Fruit fly (Drosophila melanogaster) whole organism, embryonic: ENCODE results near the gene Ank.

Experiments
- Ada2b ChIP-seq: fragments of 200-800 bp; sonication (Bioruptor generic); IDR thresholded peaks from 2 replicates; pipeline ENCODE4 v1.3.6; 2022; ENCODE audit warnings: missing biosample characterization, missing genetic modification characterization
- B-H2 ChIP-seq: fragments of 200-800 bp; sonication (Bioruptor generic); optimal IDR thresholded peaks from 2 replicates; lab custom pipeline; 2018; ENCODE audit warnings: missing biosample characterization, mild to moderate bottlenecking, missing genetic modification characterization
- CG12391 ChIP-seq: fragments of 200-800 bp; sonication (Bioruptor generic); optimal IDR thresholded peaks from 3 replicates; lab custom pipeline; 2018; ENCODE audit warnings: missing biosample characterization, mild to moderate bottlenecking, missing genetic modification characterization, moderate library complexity
- CG12769 ChIP-seq: fragments of 200-800 bp; sonication (Bioruptor generic); optimal IDR thresholded peaks from 2 replicates; lab custom pipeline; 2019; ENCODE audit warnings: missing biosample characterization, mild to moderate bottlenecking, missing genetic modification characterization, moderate library complexity
- CG13123 ChIP-seq: fragments of 200-800 bp; sonication (Bioruptor generic); optimal IDR thresholded peaks from 2 replicates; lab custom pipeline; 2016; ENCODE audit warnings: missing biosample characterization, missing genetic modification characterization
- CG13894 ChIP-seq: fragments of 200-800 bp; sonication (Bioruptor generic); optimal IDR thresholded peaks from 3 replicates; lab custom pipeline; 2018; ENCODE audit warnings: missing biosample characterization, mild to moderate bottlenecking, missing genetic modification characterization, moderate library complexity
- CG14860 ChIP-seq: fragments of 200-800 bp; sonication (Bioruptor generic); IDR thresholded peaks from 3 replicates; pipeline ENCODE4 v1.3.6; 2022; ENCODE audit warnings: missing biosample characterization, missing genetic modification characterization; ENCODE audit not compliant: partially characterized antibody
- CG17385 ChIP-seq: fragments of 200-800 bp; sonication (Bioruptor generic); optimal IDR thresholded peaks from 3 replicates; lab custom pipeline; 2018; ENCODE audit warnings: missing biosample characterization, mild to moderate bottlenecking, missing genetic modification characterization
- CG2199 ChIP-seq: fragments of 200-800 bp; sonication (Bioruptor generic); IDR thresholded peaks from 3 replicates; pipeline ENCODE4 v1.3.6; 2022; ENCODE audit warnings: missing biosample characterization, missing genetic modification characterization
- CG30020 ChIP-seq: fragments of 200-800 bp; optimal IDR thresholded peaks from 2 replicates; lab custom pipeline; 2019; ENCODE audit warnings: missing biosample characterization, mild to moderate bottlenecking, missing genetic modification characterization, moderate library complexity
- CG4404 ChIP-seq: fragments of 200-800 bp; sonication (Bioruptor generic); IDR thresholded peaks from 2 replicates; pipeline ENCODE4 v1.3.6; 2022; ENCODE audit warnings: missing biosample characterization, missing genetic modification characterization
- CG4854 ChIP-seq: fragments of 200-800 bp; sonication (Bioruptor generic); optimal IDR thresholded peaks from 2 replicates; lab custom pipeline; 2016; ENCODE audit warnings: missing biosample characterization, missing genetic modification characterization, inconsistent platforms
- CG7745 ChIP-seq: fragments of 200-800 bp; sonication (Bioruptor generic); optimal IDR thresholded peaks from 2 replicates; lab custom pipeline; 2018; ENCODE audit warnings: missing biosample characterization, mild to moderate bottlenecking, missing genetic modification characterization, moderate library complexity
- CG7839 ChIP-seq: fragments of 200-800 bp; sonication (Bioruptor generic); optimal IDR thresholded peaks from 3 replicates; lab custom pipeline; 2018; ENCODE audit warnings: missing biosample characterization, mild to moderate bottlenecking, missing genetic modification characterization, moderate library complexity
- D19A ChIP-seq: fragments of 200-800 bp; optimal IDR thresholded peaks from 3 replicates; lab custom pipeline; 2019; ENCODE audit warnings: missing biosample characterization, mild to moderate bottlenecking, missing genetic modification characterization, moderate library complexity
- Ets65A ChIP-seq: fragments of 200-800 bp; sonication (Bioruptor generic); peaks from one replicate; lab custom pipeline; 2016; ENCODE audit warnings: missing biosample characterization, missing genetic modification characterization
- H15 ChIP-seq: fragments of 200-800 bp; sonication (Bioruptor generic); IDR thresholded peaks from 3 replicates; pipeline ENCODE4 v1.3.6; 2022; ENCODE audit warnings: missing biosample characterization, missing genetic modification characterization
- Hey ChIP-seq: fragments of 200-800 bp; sonication (Bioruptor generic); optimal IDR thresholded peaks from 3 replicates; lab custom pipeline; 2018; ENCODE audit warnings: missing biosample characterization, mild to moderate bottlenecking, missing genetic modification characterization
- Hr3 ChIP-seq: fragments of 200-800 bp; sonication (Bioruptor generic); optimal IDR thresholded peaks from 3 replicates; lab custom pipeline; 2016; ENCODE audit warnings: missing biosample characterization, missing genetic modification characterization
- Hsf ChIP-seq: fragments of 200-800 bp; sonication (Bioruptor generic); optimal IDR thresholded peaks from 3 replicates; lab custom pipeline; 2016; ENCODE audit warnings: missing biosample characterization, missing genetic modification characterization
- Kr ChIP-seq: fragments of 200-800 bp; sonication (Bioruptor generic); optimal IDR thresholded peaks from 2 replicates; lab custom pipeline; 2017; ENCODE audit warnings: missing biosample characterization, mild to moderate bottlenecking, missing genetic modification characterization
- NFAT ChIP-seq: fragments of 200-800 bp; sonication (Bioruptor generic); IDR thresholded peaks from 2 replicates; pipeline ENCODE4 v1.3.6; 2022; ENCODE audit warnings: missing biosample characterization, missing genetic modification characterization
- Pdp1 ChIP-seq, 2 experiments: fragments of 200-800 bp; sonication (Bioruptor generic); optimal IDR thresholded peaks; 3 replicates each; lab custom pipeline; 2016; ENCODE audit warnings: missing biosample characterization in 2 of 2, missing genetic modification characterization in 2 of 2, mild to moderate bottlenecking in 1 of 2, moderate library complexity in 1 of 2
- Ssrp ChIP-seq: fragments of 200-800 bp; sonication (Bioruptor generic); optimal IDR thresholded peaks from 2 replicates; lab custom pipeline; 2018; ENCODE audit warnings: missing biosample characterization, mild to moderate bottlenecking, missing genetic modification characterization, moderate library complexity
- ac ChIP-seq: fragments of 200-800 bp; sonication (Bioruptor generic); optimal IDR thresholded peaks from 3 replicates; lab custom pipeline; 2017; ENCODE audit warnings: missing biosample characterization, mild to moderate bottlenecking, missing genetic modification characterization
- ara ChIP-seq: fragments of 200-800 bp; sonication (Bioruptor generic); IDR thresholded peaks from 2 replicates; pipeline ENCODE4 v1.3.6; 2022; ENCODE audit warnings: missing biosample characterization, missing genetic modification characterization
- eve ChIP-seq, 2 experiments: fragments of >200 bp; optimal IDR thresholded peaks; 2 replicates each; lab custom pipeline; 2017; ENCODE audit warnings: missing biosample characterization in 2 of 2, missing genetic modification characterization in 2 of 2
- exex ChIP-seq: fragments of 200-800 bp; sonication (Bioruptor generic); optimal IDR thresholded peaks from 4 replicates; lab custom pipeline; 2018; ENCODE audit warnings: missing biosample characterization, mild to moderate bottlenecking, missing genetic modification characterization, moderate library complexity
- fru ChIP-seq: fragments of >200 bp; optimal IDR thresholded peaks from 2 replicates; lab custom pipeline; 2017
- gro ChIP-seq: fragments of 200-800 bp; sonication (Bioruptor generic); optimal IDR thresholded peaks from 2 replicates; lab custom pipeline; 2016; ENCODE audit warnings: missing biosample characterization, missing genetic modification characterization
- ind ChIP-seq: fragments of 200-800 bp; sonication (Bioruptor generic); optimal IDR thresholded peaks from 3 replicates; lab custom pipeline; 2016; ENCODE audit warnings: missing biosample characterization, missing genetic modification characterization
- insv ChIP-seq, 2 experiments: fragments of 200-800 bp; sonication (Bioruptor generic); optimal IDR thresholded peaks; 3 replicates each; lab custom pipeline; 2016 to 2018; ENCODE audit warnings: missing biosample characterization in 2 of 2, missing genetic modification characterization in 2 of 2
- mld ChIP-seq: fragments of 200-800 bp; sonication (Bioruptor generic); IDR thresholded peaks from 3 replicates; pipeline ENCODE4 v1.3.6; 2022; ENCODE audit warnings: missing biosample characterization, missing genetic modification characterization; ENCODE audit not compliant: partially characterized antibody
- nerfin-1 ChIP-seq: fragments of 200-800 bp; sonication (Bioruptor generic); optimal IDR thresholded peaks from 3 replicates; lab custom pipeline; 2019; ENCODE audit warnings: missing biosample characterization, mild to moderate bottlenecking, missing genetic modification characterization, moderate library complexity
- sc ChIP-seq, 3 experiments: fragments of >200 bp in 2 of 3; fragments of 200-800 bp in 1 of 3; sonication (Bioruptor generic) in 1 of 3; optimal IDR thresholded peaks; 2 replicates in 2 of 3; 3 replicates in 1 of 3; lab custom pipeline; 2017; ENCODE audit warnings: mild to moderate bottlenecking in 1 of 3, missing biosample characterization in 1 of 3, missing genetic modification characterization in 1 of 3, missing genetic modification reagents in 1 of 3
- sima ChIP-seq: fragments of 200-800 bp; sonication (Bioruptor generic); optimal IDR thresholded peaks from 2 replicates; lab custom pipeline; 2016; ENCODE audit warnings: missing biosample characterization, missing genetic modification characterization
- sug ChIP-seq: fragments of 200-800 bp; optimal IDR thresholded peaks from 2 replicates; lab custom pipeline; 2019; ENCODE audit warnings: missing biosample characterization, mild to moderate bottlenecking, missing genetic modification characterization, moderate library complexity
- tup ChIP-seq: fragments of 200-800 bp; sonication (Bioruptor generic); optimal IDR thresholded peaks from 2 replicates; lab custom pipeline; 2016; ENCODE audit warnings: missing biosample characterization, mild to moderate bottlenecking, missing genetic modification characterization, moderate library complexity
- wek ChIP-seq: fragments of 200-800 bp; sonication (Bioruptor generic); optimal IDR thresholded peaks from 3 replicates; lab custom pipeline; 2018; ENCODE audit warnings: missing biosample characterization, mild to moderate bottlenecking, missing genetic modification characterization, moderate library complexity
- yki ChIP-seq: fragments of >200 bp; optimal IDR thresholded peaks from 3 replicates; lab custom pipeline; 2018

Ank gene

dm6 chr4:167515-167914, 37.9 kb upstream of the Ank start (continued):
- TF ChIP-seq Hey, result no peak
- no peak for TF ChIP-seq Kr (GFP tag; lab: Kevin White, UChicago)
- no peak for TF ChIP-seq sima (GFP tag; lab: Kevin White, UChicago)
- no peak for TF ChIP-seq CG12391 (tag; lab: Kevin White, UChicago)

DNA sequence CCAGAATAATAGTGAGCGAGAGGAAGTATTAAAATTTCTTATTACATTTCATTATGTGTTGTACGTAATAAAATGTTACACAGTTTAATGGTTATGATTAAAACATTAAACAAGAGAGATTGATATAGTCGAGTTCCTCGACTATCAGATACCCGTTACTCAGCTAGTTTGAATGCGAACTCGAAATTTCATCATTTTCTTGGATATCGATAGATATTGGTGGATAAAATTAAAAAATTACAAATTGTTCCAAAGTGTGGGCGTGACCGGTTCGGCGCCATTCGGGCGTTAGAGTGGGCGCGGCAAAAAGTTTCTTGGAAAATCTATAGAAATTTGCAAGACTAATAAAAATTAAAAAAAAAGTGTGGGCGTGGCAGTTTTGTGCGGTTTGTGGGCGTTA, 35.5 kb upstream of the Ank start:
- TF ChIP-seq yki (lab: Kevin White, UChicago), result no peak
- TF ChIP-seq CG14860, result peak; percentile 51

- no peak for TF ChIP-seq CG4404 (GFP tag; lab: Robert Waterston, UW)
- TF ChIP-seq gro (GFP tag; lab: Kevin White, UChicago), result no peak
- TF ChIP-seq Ssrp, result no peak
- no peak for TF ChIP-seq nerfin-1 (tag; lab: Kevin White, UChicago)
- no peak for TF ChIP-seq fru (lab: Kevin White, UChicago)
- TF ChIP-seq eve (GFP tag; optimal IDR thresholded peaks at IDR 0.05; lab: Kevin White, UChicago), result peak in 1 of 2 experiments; percentile 3
- TF ChIP-seq CG30020, result peak; percentile 19
- no peak for TF ChIP-seq Hr3
- no peak for TF ChIP-seq CG4854
- no peak for TF ChIP-seq CG7745 (tag; lab: Kevin White, UChicago)
- TF ChIP-seq CG13123 (GFP tag; lab: Kevin White, UChicago), result no peak
- no peak for TF ChIP-seq Hsf
- TF ChIP-seq CG17385 (GFP tag; lab: Kevin White, UChicago), result no peak
- no peak for TF ChIP-seq mld (GFP tag; lab: Robert Waterston, UW)
- TF ChIP-seq Pdp1 (GFP tag; optimal IDR thresholded peaks at IDR 0.05; lab: Kevin White, UChicago), result peak in 1 of 2 experiments; percentile 15
- no peak for TF ChIP-seq H15 (GFP tag; lab: Robert Waterston, UW)
- peak; percentile 64; the same call in 1 of the 3 replicates for TF ChIP-seq CG2199 (GFP tag; lab: Robert Waterston, UW)
- TF ChIP-seq sc (optimal IDR thresholded peaks at IDR 0.05; lab: Kevin White, UChicago), result no peak
- no peak for TF ChIP-seq sc (GFP tag; optimal IDR thresholded peaks at IDR 0.05; lab: Kevin White, UChicago)
- peak; percentile 52 for TF ChIP-seq CG12769 (tag; lab: Kevin White, UChicago)
- no peak for TF ChIP-seq Ets65A (GFP tag; lab: Kevin White, UChicago)
- TF ChIP-seq exex (tag; lab: Kevin White, UChicago), result peak; percentile 29
- no peak for TF ChIP-seq insv (GFP tag; optimal IDR thresholded peaks at IDR 0.05; lab: Kevin White, UChicago)
- peak; percentile 14 for TF ChIP-seq sug (tag; lab: Kevin White, UChicago)
- peak; percentile 47 for TF ChIP-seq B-H2 (GFP tag; lab: Kevin White, UChicago)
- TF ChIP-seq ind (GFP tag; lab: Kevin White, UChicago), result no peak
- TF ChIP-seq ara (GFP tag; lab: Robert Waterston, UW), result no peak
- no peak for TF ChIP-seq ac
- no peak for TF ChIP-seq Ada2b
- no peak for TF ChIP-seq NFAT
- TF ChIP-seq wek, result peak; percentile 51
- TF ChIP-seq CG13894 (tag; lab: Kevin White, UChicago), result peak; percentile 90
- TF ChIP-seq CG7839 (tag; lab: Kevin White, UChicago), result no peak
- no peak for TF ChIP-seq tup (GFP tag; lab: Kevin White, UChicago)
- TF ChIP-seq D19A, result no peak
- TF ChIP-seq, all 482 proteins: peak for 10
These were observed 26.3 kb upstream of the Ank start, which contains the start of gene CG31997 for dm6 chr4:155977-156376. CG31997 (minus strand) TSS chr4:156060.
